Fruit fly (Drosophila melanogaster) whole organism, embryonic: ENCODE data around the gene CG9799.

ENCODE experiments used
- Atf6 ChIP-seq: fragments of 200-800 bp; sonication (Bioruptor generic); IDR thresholded peaks from 2 replicates; pipeline ENCODE4 v1.3.6; 2022; ENCODE audit warnings: missing biosample characterization, missing genetic modification characterization
- Awh ChIP-seq: fragments of 200-800 bp; sonication (Bioruptor generic); IDR thresholded peaks from 2 replicates; pipeline ENCODE4, ENCODE4 v1.3.6; 2022; ENCODE audit warnings: missing biosample characterization, missing genetic modification characterization
- B-H1 ChIP-seq: fragments of 200-800 bp; sonication (Bioruptor generic); IDR thresholded peaks from 3 replicates; pipeline ENCODE4 v1.3.6; 2022; ENCODE audit warnings: missing biosample characterization, missing genetic modification characterization
- B-H2 ChIP-seq: fragments of 200-800 bp; sonication (Bioruptor generic); optimal IDR thresholded peaks from 2 replicates; lab custom pipeline; 2018; ENCODE audit warnings: missing biosample characterization, mild to moderate bottlenecking, missing genetic modification characterization
- Bgb ChIP-seq: fragments of 200-800 bp; sonication (Bioruptor generic); IDR thresholded peaks from 2 replicates; pipeline ENCODE4 v1.3.6; 2022; ENCODE audit warnings: missing biosample characterization, missing genetic modification characterization; ENCODE audit not compliant: partially characterized antibody
- CG10274 ChIP-seq: fragments of 200-800 bp; sonication (Bioruptor generic); optimal IDR thresholded peaks from 3 replicates; lab custom pipeline; 2017; ENCODE audit warnings: missing biosample characterization, mild to moderate bottlenecking, missing genetic modification characterization
- CG10654 ChIP-seq: fragments of 200-800 bp; sonication (Bioruptor generic); optimal IDR thresholded peaks from 2 replicates; lab custom pipeline; 2016; ENCODE audit warnings: missing biosample characterization, missing genetic modification characterization
- CG10979 ChIP-seq: fragments of 200-800 bp; sonication (Bioruptor generic); optimal IDR thresholded peaks from 2 replicates; lab custom pipeline; 2018; ENCODE audit warnings: missing biosample characterization, mild to moderate bottlenecking, missing genetic modification characterization, moderate library complexity
- CG11504 ChIP-seq: fragments of 200-800 bp; sonication (Bioruptor generic); optimal IDR thresholded peaks from 3 replicates; lab custom pipeline; 2019; ENCODE audit warnings: missing biosample characterization, mild to moderate bottlenecking, missing genetic modification characterization, moderate library complexity
- CG11560 ChIP-seq: fragments of 200-800 bp; sonication (Bioruptor generic); IDR thresholded peaks from 3 replicates; pipeline ENCODE4 v1.3.6; 2022; ENCODE audit warnings: missing biosample characterization, missing genetic modification characterization
- CG12071 ChIP-seq: fragments of 200-800 bp; sonication (Bioruptor generic); optimal IDR thresholded peaks from 3 replicates; lab custom pipeline; 2018; ENCODE audit warnings: missing biosample characterization, mild to moderate bottlenecking, missing genetic modification characterization
- CG12391 ChIP-seq: fragments of 200-800 bp; sonication (Bioruptor generic); optimal IDR thresholded peaks from 3 replicates; lab custom pipeline; 2018; ENCODE audit warnings: missing biosample characterization, mild to moderate bottlenecking, missing genetic modification characterization, moderate library complexity
- CG13296 ChIP-seq: fragments of 200-800 bp; sonication (Bioruptor generic); optimal IDR thresholded peaks from 3 replicates; lab custom pipeline; 2018; ENCODE audit warnings: missing biosample characterization, mild to moderate bottlenecking, missing genetic modification characterization
- CG14667 ChIP-seq: fragments of 200-800 bp; sonication (Bioruptor generic); IDR thresholded peaks from 2 replicates; pipeline ENCODE4 v1.3.6; 2022; ENCODE audit warnings: missing biosample characterization, missing genetic modification characterization
- CG15073 ChIP-seq: fragments of 200-800 bp; sonication (Bioruptor generic); optimal IDR thresholded peaks from 2 replicates; lab custom pipeline; 2016; ENCODE audit warnings: missing biosample characterization, missing genetic modification characterization
- CG1529 ChIP-seq: fragments of 200-800 bp; sonication (Bioruptor generic); optimal IDR thresholded peaks from 3 replicates; lab custom pipeline; 2018; ENCODE audit warnings: missing biosample characterization, missing genetic modification characterization
- CG15514 ChIP-seq: fragments of 200-800 bp; sonication (Bioruptor generic); optimal IDR thresholded peaks from 3 replicates; lab custom pipeline; 2017; ENCODE audit warnings: missing biosample characterization, missing genetic modification characterization, mild to moderate bottlenecking, moderate library complexity, missing genetic modification reagents
- CG18599 ChIP-seq: fragments of 200-800 bp; sonication (Bioruptor generic); optimal IDR thresholded peaks from 3 replicates; lab custom pipeline; 2017; ENCODE audit warnings: missing biosample characterization, missing genetic modification characterization, mild to moderate bottlenecking, moderate library complexity, missing genetic modification reagents
- CG18619 ChIP-seq: fragments of 200-800 bp; sonication (Bioruptor generic); optimal IDR thresholded peaks from 3 replicates; lab custom pipeline; 2017; ENCODE audit warnings: missing biosample characterization, mild to moderate bottlenecking, missing genetic modification characterization
- CG2129 ChIP-seq: fragments of 200-800 bp; sonication (Bioruptor generic); IDR thresholded peaks from 2 replicates; pipeline ENCODE4 v1.3.6; 2022; ENCODE audit warnings: missing biosample characterization, missing genetic modification characterization; ENCODE audit not compliant: partially characterized antibody
- CG2199 ChIP-seq: fragments of 200-800 bp; sonication (Bioruptor generic); IDR thresholded peaks from 3 replicates; pipeline ENCODE4 v1.3.6; 2022; ENCODE audit warnings: missing biosample characterization, missing genetic modification characterization
- CG2712 ChIP-seq: fragments of 200-800 bp; optimal IDR thresholded peaks from 3 replicates; lab custom pipeline; 2019; ENCODE audit warnings: missing biosample characterization, mild to moderate bottlenecking, missing genetic modification characterization, moderate library complexity
- CG32532 ChIP-seq: fragments of 200-800 bp; sonication (Bioruptor generic); IDR thresholded peaks from 2 replicates; pipeline ENCODE4 v1.3.6; 2022; ENCODE audit warnings: missing biosample characterization, missing genetic modification characterization
- CG3995 ChIP-seq: fragments of 200-800 bp; sonication (Bioruptor generic); optimal IDR thresholded peaks from 3 replicates; lab custom pipeline; 2016; ENCODE audit warnings: missing biosample characterization, missing genetic modification characterization
- CG8478 ChIP-seq: fragments of >200 bp; optimal IDR thresholded peaks from 2 replicates; lab custom pipeline; 2018
- CG8944 ChIP-seq: fragments of 200-800 bp; sonication (Bioruptor generic); optimal IDR thresholded peaks from 3 replicates; lab custom pipeline; 2016; ENCODE audit warnings: missing biosample characterization, missing genetic modification characterization
- CTCF ChIP-seq: fragments of 200-800 bp; sonication (Bioruptor generic); optimal IDR thresholded peaks from 2 replicates; lab custom pipeline; 2017; ENCODE audit warnings: missing biosample characterization, mild to moderate bottlenecking, missing genetic modification characterization, moderate library complexity
- Dbx ChIP-seq: fragments of 200-800 bp; sonication (Bioruptor generic); IDR thresholded peaks from 3 replicates; pipeline ENCODE4 v1.3.6; 2022; ENCODE audit warnings: missing biosample characterization, missing genetic modification characterization
- Dll ChIP-seq: fragments of 200-800 bp; sonication (Bioruptor generic); IDR thresholded peaks from 4 replicates; pipeline ENCODE4 v1.3.6; 2022; ENCODE audit warnings: missing biosample characterization, missing genetic modification characterization; ENCODE audit not compliant: partially characterized antibody
- GATAe ChIP-seq: fragments of 200-800 bp; sonication (Bioruptor generic); conservative IDR thresholded peaks from 2 replicates; pipeline ENCODE4 v1.3.6; 2022; ENCODE audit warnings: missing biosample characterization, missing genetic modification characterization
- HHEX ChIP-seq: fragments of 200-800 bp; sonication (Bioruptor generic); optimal IDR thresholded peaks from 3 replicates; lab custom pipeline; 2017; ENCODE audit warnings: missing biosample characterization, mild to moderate bottlenecking, missing genetic modification characterization, missing genetic modification reagents
- HLH4C ChIP-seq: fragments of 200-800 bp; sonication (Bioruptor generic); IDR thresholded peaks from 3 replicates; pipeline ENCODE4 v1.3.6; 2022; ENCODE audit warnings: missing biosample characterization, missing genetic modification characterization; ENCODE audit not compliant: partially characterized antibody
- Hr51 ChIP-seq, 2 experiments: fragments of 200-800 bp; sonication (Bioruptor generic); optimal IDR thresholded peaks; 2 replicates in 1 of 2; 3 replicates in 1 of 2; lab custom pipeline; 2016 to 2018; ENCODE audit warnings: missing biosample characterization in 2 of 2, missing genetic modification characterization in 2 of 2, mild to moderate bottlenecking in 1 of 2, moderate library complexity in 1 of 2
- Lhr ChIP-seq: fragments of 200-800 bp; sonication (Bioruptor generic); optimal IDR thresholded peaks from 3 replicates; lab custom pipeline; 2017; ENCODE audit warnings: mild to moderate bottlenecking, missing biosample characterization, missing genetic modification reagents, missing genetic modification characterization
- Max ChIP-seq: fragments of 200-800 bp; sonication (Bioruptor generic); optimal IDR thresholded peaks from 2 replicates; lab custom pipeline; 2016; ENCODE audit warnings: missing biosample characterization, mild to moderate bottlenecking, missing genetic modification characterization
- TFAM ChIP-seq: fragments of 200-800 bp; sonication (Bioruptor generic); optimal IDR thresholded peaks from 2 replicates; lab custom pipeline; 2017; ENCODE audit warnings: missing biosample characterization, missing genetic modification characterization, inconsistent platforms
- Usf ChIP-seq: fragments of 200-800 bp; sonication (Bioruptor generic); optimal IDR thresholded peaks from 2 replicates; lab custom pipeline; 2017; ENCODE audit warnings: missing genotype, missing biosample characterization, missing genetic modification characterization
- chif ChIP-seq, 2 experiments: fragments of 200-800 bp; sonication (Bioruptor generic); optimal IDR thresholded peaks; 3 replicates each; lab custom pipeline; 2016; ENCODE audit warnings: missing biosample characterization in 2 of 2, missing genetic modification characterization in 2 of 2
- chm ChIP-seq: fragments of 200-800 bp; sonication (Bioruptor generic); IDR thresholded peaks from 2 replicates; pipeline ENCODE4 v1.3.6; 2022; ENCODE audit warnings: missing biosample characterization, missing genetic modification characterization
- chn ChIP-seq: fragments of 200-800 bp; sonication (Bioruptor generic); optimal IDR thresholded peaks from 2 replicates; lab custom pipeline; 2016; ENCODE audit warnings: missing biosample characterization, missing genetic modification characterization
- dpn ChIP-seq, 2 experiments: fragments of 200-800 bp; sonication (Bioruptor generic); optimal IDR thresholded peaks; 3 replicates each; lab custom pipeline; 2016; ENCODE audit warnings: missing biosample characterization in 2 of 2, missing genetic modification characterization in 2 of 2
- fu2 ChIP-seq: fragments of 200-800 bp; sonication (Bioruptor generic); optimal IDR thresholded peaks from 2 replicates; lab custom pipeline; 2016; ENCODE audit warnings: missing biosample characterization, missing genetic modification characterization
- h ChIP-seq: fragments of >200 bp; optimal IDR thresholded peaks from 2 replicates; lab custom pipeline; 2017
- jumu ChIP-seq: fragments of 200-800 bp; sonication (Bioruptor generic); optimal IDR thresholded peaks from 3 replicates; lab custom pipeline; 2016; ENCODE audit warnings: missing biosample characterization, missing genetic modification characterization
- mld ChIP-seq: fragments of 200-800 bp; sonication (Bioruptor generic); IDR thresholded peaks from 3 replicates; pipeline ENCODE4 v1.3.6; 2022; ENCODE audit warnings: missing biosample characterization, missing genetic modification characterization; ENCODE audit not compliant: partially characterized antibody
- onecut ChIP-seq: fragments of 200-800 bp; sonication (Bioruptor generic); IDR thresholded peaks from 2 replicates; pipeline ENCODE4 v1.3.6; 2022; ENCODE audit warnings: missing biosample characterization, missing genetic modification characterization
- otp ChIP-seq: fragments of 200-800 bp; sonication (Bioruptor generic); IDR thresholded peaks from 3 replicates; pipeline ENCODE4, ENCODE4 v1.3.6; 2022; ENCODE audit warnings: missing biosample characterization, missing genetic modification characterization
- pnt ChIP-seq: fragments of 200-800 bp; sonication (Bioruptor generic); optimal IDR thresholded peaks from 3 replicates; lab custom pipeline; 2016; ENCODE audit warnings: missing biosample characterization, missing genetic modification characterization
- tio ChIP-seq: fragments of 200-800 bp; sonication (Bioruptor generic); optimal IDR thresholded peaks from 2 replicates; lab custom pipeline; 2017; ENCODE audit warnings: missing biosample characterization, missing genetic modification characterization, inconsistent platforms
- tll ChIP-seq, 2 experiments: fragments of 200-800 bp in 1 of 2; fragments of >200 bp in 1 of 2; sonication (Bioruptor generic) in 1 of 2; optimal IDR thresholded peaks; 2 replicates each; lab custom pipeline; 2017 to 2019; ENCODE audit warnings: missing biosample characterization in 2 of 2, missing genetic modification characterization in 2 of 2, mild to moderate bottlenecking in 1 of 2, moderate library complexity in 1 of 2
- zen2 ChIP-seq: fragments of 200-800 bp; sonication (Bioruptor generic); IDR thresholded peaks from 3 replicates; pipeline ENCODE4 v1.3.6; 2022; ENCODE audit warnings: missing biosample characterization, missing genetic modification characterization; ENCODE audit not compliant: partially characterized antibody

The CG9799 gene

dm6 chr3R:13403032-13403459 lies 14.5 kb upstream of the CG9799 start, which contains the start of gene Dpm3 (continued):
- TF ChIP-seq Usf (GFP tag; lab: Kevin White, UChicago) (no peak), chif (GFP tag; optimal IDR thresholded peaks at IDR 0.05; lab: Kevin White, UChicago) (peak in 1 of 2 experiments; percentile 50), Dbx (GFP tag; lab: Robert Waterston, UW) (0 out of 3 replicates have a peak, but pooled peaks have one; percentile 38), dpn (GFP tag; optimal IDR thresholded peaks at IDR 0.05; lab: Kevin White, UChicago) (peak; percentile 56 to 65), CG10654 (GFP tag; lab: Kevin White, UChicago) (peak; percentile 8), CG2129 (GFP tag; lab: Robert Waterston, UW) (peak; percentile 82), CG8478 (lab: Kevin White, UChicago) (no peak), CG11504 (tag; lab: Kevin White, UChicago) (peak; percentile 63), Bgb (GFP tag; lab: Robert Waterston, UW) (peak; percentile 92), CG10274 (GFP tag; lab: Kevin White, UChicago) (no peak), CG11560 (tag; lab: Robert Waterston, UW) (peak; percentile 58; the same call in 1 of the 3 replicates), HHEX (GFP tag; lab: Kevin White, UChicago) (no peak), mld (GFP tag; lab: Robert Waterston, UW) (peak; percentile 75; the same call in 2 of the 3 replicates), tll (GFP tag; optimal IDR thresholded peaks at IDR 0.05; lab: Kevin White, UChicago) (no peak), Hr51 (GFP tag; optimal IDR thresholded peaks at IDR 0.05; lab: Kevin White, UChicago) (peak in 1 of 2 experiments; percentile 45), CG12391 (tag; lab: Kevin White, UChicago) (peak; percentile 58), CG32532 (GFP tag; lab: Robert Waterston, UW) (peak; percentile 35; the same call in 1 of the 2 replicates), TFAM (GFP tag; lab: Kevin White, UChicago) (no peak), B-H2 (GFP tag; lab: Kevin White, UChicago) (peak; percentile 63), Atf6 (GFP tag; lab: Robert Waterston, UW) (no peak), GATAe (GFP tag; lab: Robert Waterston, UW) (no peak), CG15514 (peak; percentile 58), HLH4C (peak; percentile 92), CG2199 (GFP tag; lab: Robert Waterston, UW) (0 out of 3 replicates have a peak, but pooled peaks have one; percentile 68), B-H1 (GFP tag; lab: Robert Waterston, UW) (no peak), chm (GFP tag; lab: Robert Waterston, UW) (no peak), otp (GFP tag; lab: Robert Waterston, UW) (peak; percentile 62; the same call in 1 of the 3 replicates), CG13296 (GFP tag; lab: Kevin White, UChicago) (no peak), CG14667 (GFP tag; lab: Robert Waterston, UW) (no peak), Dll (GFP tag; lab: Robert Waterston, UW) (peak; percentile 97), onecut (no peak; the same call in 1 of the 2 replicates), CTCF (GFP tag; lab: Kevin White, UChicago) (no peak), CG12071 (GFP tag; lab: Kevin White, UChicago) (no peak), pnt (GFP tag; lab: Kevin White, UChicago) (peak; percentile 28), h (lab: Kevin White, UChicago) (no peak), jumu (GFP tag; lab: Kevin White, UChicago) (peak; percentile 6), CG1529 (GFP tag; lab: Kevin White, UChicago) (no peak), Max (GFP tag; lab: Kevin White, UChicago) (no peak), CG10979 (tag; lab: Kevin White, UChicago) (peak; percentile 15), Lhr (GFP tag; lab: Kevin White, UChicago) (peak; percentile 99), CG2712 (tag; lab: Kevin White, UChicago) (peak; percentile 65), CG15073 (GFP tag; lab: Kevin White, UChicago) (no peak), zen2 (peak; percentile 84), Awh (GFP tag; lab: Robert Waterston, UW) (no peak), chn (GFP tag; lab: Kevin White, UChicago) (peak; percentile 15), fu2 (GFP tag; lab: Kevin White, UChicago) (peak; percentile 10), CG8944 (GFP tag; lab: Kevin White, UChicago) (peak; percentile 52), CG18599 (GFP tag; lab: Kevin White, UChicago) (no peak), tio (GFP tag; lab: Kevin White, UChicago) (no peak), CG3995 (GFP tag; lab: Kevin White, UChicago) (no peak), CG18619 (no peak)
